Worm (Caenorhabditis elegans): ENCODE data around the gene fipr-27.

Gene fipr-27

ce11 chrIV:16656232-16656631, 25.5 kb downstream of the fipr-27 start, which contains the start of gene tsr-2 (continued):
- peak; percentile 78 for TF ChIP-seq snpc-3.4 (tag; optimal IDR thresholded peaks at IDR 0.05)
- peak; percentile 78 for TF ChIP-seq K11D2.4 (GFP tag; IDR thresholded peaks at IDR 0.05)
- TF ChIP-seq pha-4 (tag; optimal IDR thresholded peaks at IDR 0.05), result no peak
- no peak for TF ChIP-seq nhr-27 (tag; optimal IDR thresholded peaks at IDR 0.05)
- TF ChIP-seq attf-5 (GFP tag; optimal IDR thresholded peaks at IDR 0.05), result peak; percentile 89
- peak; percentile 84 for TF ChIP-seq mcd-1 (GFP tag; IDR thresholded peaks at IDR 0.05)
- TF ChIP-seq aptf-3 (GFP tag; IDR thresholded peaks at IDR 0.05), result peak; percentile 15; the same call in 1 of the 2 replicates
- no peak for TF ChIP-seq rec-8 (tag; optimal IDR thresholded peaks at IDR 0.05)
- peak; percentile 84 for TF ChIP-seq snpc-4 (GFP tag; optimal IDR thresholded peaks at IDR 0.05)
- TF ChIP-seq snpc-4 (tag; optimal IDR thresholded peaks at IDR 0.05), result peak; percentile 50 to 96 (median 94)
- peak; percentile 13 for TF ChIP-seq ztf-18 (tag; optimal IDR thresholded peaks at IDR 0.05)
- peak; percentile 84 for TF ChIP-seq lin-54 (GFP tag; optimal IDR thresholded peaks at IDR 0.05)
- TF ChIP-seq unc-62 (GFP tag; optimal IDR thresholded peaks at IDR 0.05), result no peak
- peak; percentile 55; the same call in 1 of the 2 replicates for TF ChIP-seq hsf-1 (GFP tag; IDR thresholded peaks at IDR 0.05)
- TF ChIP-seq ceh-27 (GFP tag; optimal IDR thresholded peaks at IDR 0.05), result peak; percentile 78
- TF ChIP-seq F52B5.7 (tag; optimal IDR thresholded peaks at IDR 0.05), result no peak
- TF ChIP-seq let-526 (GFP tag; IDR thresholded peaks at IDR 0.05), result peak; percentile 59; the same call in 1 of the 2 replicates
- TF ChIP-seq lag-1 (GFP tag; IDR thresholded peaks at IDR 0.05), result 0 out of 2 replicates have a peak, but pooled peaks have one; percentile 47
- TF ChIP-seq lin-35 (GFP tag; optimal IDR thresholded peaks at IDR 0.05), result peak in 2 of 3 experiments; percentile 2 to 69
- no peak for TF ChIP-seq ztf-22 (GFP tag; optimal IDR thresholded peaks at IDR 0.05)
- peak; percentile 79 for TF ChIP-seq tlf-1 (GFP tag; optimal IDR thresholded peaks at IDR 0.05)
- TF ChIP-seq lin-26 (GFP tag; IDR thresholded peaks at IDR 0.05), result no peak
- peak; percentile 25 for TF ChIP-seq rpc-1 (optimal IDR thresholded peaks at IDR 0.05)
- no peak for TF ChIP-seq rpc-1 (tag; optimal IDR thresholded peaks at IDR 0.05)
- peak; percentile 42 for TF ChIP-seq athp-1 (tag; optimal IDR thresholded peaks at IDR 0.05)
- peak; percentile 70 for TF ChIP-seq dpl-1 (GFP tag; optimal IDR thresholded peaks at IDR 0.05)
- TF ChIP-seq lin-40 (tag; optimal IDR thresholded peaks at IDR 0.05), result peak; percentile 91
- TF ChIP-seq madf-10 (tag; optimal IDR thresholded peaks at IDR 0.05), result peak; percentile 57
- peak; percentile 88 for TF ChIP-seq F23B12.7 (tag; optimal IDR thresholded peaks at IDR 0.05; ENCODE audit: insufficient read depth)
- peak; percentile 80 for TF ChIP-seq ztf-26 (tag; optimal IDR thresholded peaks at IDR 0.05)
- TF ChIP-seq unc-130 (GFP tag; optimal IDR thresholded peaks at IDR 0.05), result peak; percentile 5
- peak; percentile 57 for TF ChIP-seq atf-7 (tag; optimal IDR thresholded peaks at IDR 0.05)
- TF ChIP-seq ztf-28 (GFP tag; IDR thresholded peaks at IDR 0.05), result peak; percentile 81; the same call in 1 of the 2 replicates
- TF ChIP-seq repo-1 (tag; optimal IDR thresholded peaks at IDR 0.05), result peak; percentile 7
- peak; percentile 78 for TF ChIP-seq lir-1 (GFP tag; conservative IDR thresholded peaks at IDR 0.05)
- no peak for TF ChIP-seq bed-1 (GFP tag; IDR thresholded peaks at IDR 0.05)
- peak; percentile 78 for TF ChIP-seq zfh-2 (GFP tag; conservative IDR thresholded peaks at IDR 0.05)
- peak; percentile 94 for TF ChIP-seq nfyb-1 (GFP tag; IDR thresholded peaks at IDR 0.05)
- peak; percentile 80 for TF ChIP-seq C06A6.2 (GFP tag; conservative IDR thresholded peaks at IDR 0.05)
- TF ChIP-seq F33H1.4 (GFP tag; IDR thresholded peaks at IDR 0.05), result peak; percentile 88
- TF ChIP-seq chd-7 (tag; optimal IDR thresholded peaks at IDR 0.05), result peak; percentile 50
- peak; percentile 75 for TF ChIP-seq madf-6 (GFP tag; IDR thresholded peaks at IDR 0.05)
- peak; percentile 17 for TF ChIP-seq B0261.1 (tag; optimal IDR thresholded peaks at IDR 0.05)
- peak; percentile 89 for TF ChIP-seq pbrm-1 (GFP tag; IDR thresholded peaks at IDR 0.05)
- TF ChIP-seq nhr-80 (tag; optimal IDR thresholded peaks at IDR 0.05), result peak; percentile 33
- peak; percentile 57 for TF ChIP-seq somi-1 (GFP tag; optimal IDR thresholded peaks at IDR 0.05)
- peak; percentile 30; the same call in 1 of the 2 replicates for TF ChIP-seq ceh-100 (GFP tag; IDR thresholded peaks at IDR 0.05)
- peak; percentile 73 for TF ChIP-seq B0336.3 (GFP tag; IDR thresholded peaks at IDR 0.05)
- peak; percentile 81 for TF ChIP-seq K12H6.12 (tag; optimal IDR thresholded peaks at IDR 0.05)
